Worm (Caenorhabditis elegans): ENCODE results near the gene ceh-49.

The ceh-49 gene

DNA sequence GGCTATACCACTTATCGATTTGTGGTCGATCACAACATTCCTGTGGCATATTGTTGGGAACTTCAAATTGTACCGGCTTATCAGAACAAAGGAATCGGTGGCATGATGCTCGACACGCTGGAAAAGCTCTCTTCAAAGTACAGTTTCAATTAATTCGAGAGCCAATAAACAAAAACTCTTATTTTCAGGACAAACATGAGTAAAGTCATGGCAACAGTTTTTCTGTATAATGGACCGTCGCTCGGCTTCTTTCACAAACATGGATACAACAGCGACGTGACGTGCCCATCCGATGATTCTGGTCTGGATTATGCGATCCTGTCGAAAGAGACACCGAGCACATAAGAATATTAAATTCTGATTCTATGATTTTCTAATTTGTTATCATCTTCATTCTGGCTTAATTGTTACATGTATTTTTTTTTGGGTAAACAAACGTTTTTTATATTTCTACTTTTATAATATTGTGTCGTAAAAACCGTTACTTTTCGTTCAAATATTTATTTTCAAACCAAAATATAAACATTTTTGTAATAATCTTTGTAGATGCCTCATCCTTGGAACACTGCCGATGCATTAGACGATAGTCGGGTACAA lies 23.3 kb downstream of the ceh-49 start, which contains the start of gene smut-1:
TSS of gene smut-1 (plus strand) at position 547 of the 597 bp plus-strand sequence.
- TF ChIP-seq efl-1 (optimal IDR thresholded peaks at IDR 0.05) = no peak
- peak in 1 of 2 experiments; percentile 91 for TF ChIP-seq efl-1 (GFP tag; optimal IDR thresholded peaks at IDR 0.05 in 1 of 2)
- no peak for TF ChIP-seq hpl-2 (GFP tag; optimal IDR thresholded peaks at IDR 0.05)

- TF ChIP-seq fkh-8 (tag; optimal IDR thresholded peaks at IDR 0.05) = no peak
- TF ChIP-seq nhr-11 (tag; optimal IDR thresholded peaks at IDR 0.05) = no peak
- TF ChIP-seq jun-1 (tag; optimal IDR thresholded peaks at IDR 0.05) = no peak
- no peak for TF ChIP-seq sptf-1 (tag; optimal IDR thresholded peaks at IDR 0.05)
- peak; percentile 49 to 60 for TF ChIP-seq efl-1 (optimal IDR thresholded peaks at IDR 0.05)
- peak; percentile 41 to 63 for TF ChIP-seq efl-1 (GFP tag; optimal IDR thresholded peaks at IDR 0.05 in 1 of 2)
- TF ChIP-seq lsy-2 (tag; optimal IDR thresholded peaks at IDR 0.05) = peak; percentile 45 to 46
- TF ChIP-seq ceh-63 (GFP tag; optimal IDR thresholded peaks at IDR 0.05) = no peak
- no peak for TF ChIP-seq unc-30 (tag; optimal IDR thresholded peaks at IDR 0.05)
- TF ChIP-seq nhr-237 (tag; optimal IDR thresholded peaks at IDR 0.05) = no peak
- no peak for TF ChIP-seq ama-1 (optimal IDR thresholded peaks at IDR 0.05)
- TF ChIP-seq egl-13 (tag; optimal IDR thresholded peaks at IDR 0.05) = peak; percentile 9
- TF ChIP-seq dsc-1 (tag; optimal IDR thresholded peaks at IDR 0.05) = peak; percentile 30
- TF ChIP-seq F16B12.6 (tag; optimal IDR thresholded peaks at IDR 0.05) = peak; percentile 89
- no peak for TF ChIP-seq unc-86 (tag; optimal IDR thresholded peaks at IDR 0.05)
- peak; percentile 10 for TF ChIP-seq tbx-2 (tag; optimal IDR thresholded peaks at IDR 0.05)
- peak; percentile 67 for TF ChIP-seq mep-1 (tag; optimal IDR thresholded peaks at IDR 0.05)
- peak; percentile 40 to 57 for TF ChIP-seq lin-35 (GFP tag; optimal IDR thresholded peaks at IDR 0.05)
- TF ChIP-seq tlp-1 (tag; optimal IDR thresholded peaks at IDR 0.05) = no peak
- TF ChIP-seq pqm-1 (tag; optimal IDR thresholded peaks at IDR 0.05) = no peak
- TF ChIP-seq snu-23 (GFP tag; optimal IDR thresholded peaks at IDR 0.05) = peak; percentile 38
- no peak for TF ChIP-seq C04F5.9 (tag; optimal IDR thresholded peaks at IDR 0.05)
- peak; percentile 35 to 66 (median 66) for TF ChIP-seq dpl-1 (GFP tag; optimal IDR thresholded peaks at IDR 0.05)
- peak; percentile 29 for TF ChIP-seq nhr-20 (tag; optimal IDR thresholded peaks at IDR 0.05)
- TF ChIP-seq fos-1 (tag; optimal IDR thresholded peaks at IDR 0.05) = peak; percentile 15
- TF ChIP-seq nhr-85 (tag) = peak; percentile 43
- TF ChIP-seq nhr-28 (tag; optimal IDR thresholded peaks at IDR 0.05) = no peak
- TF ChIP-seq blmp-1 (tag; optimal IDR thresholded peaks at IDR 0.05) = peak; percentile 1
- no peak for TF ChIP-seq fkh-4 (tag; optimal IDR thresholded peaks at IDR 0.05; ENCODE audit: borderline replicate concordance)
- peak; percentile 39 for TF ChIP-seq swsn-7 (tag; optimal IDR thresholded peaks at IDR 0.05)
- TF ChIP-seq nhr-19 (GFP tag; conservative IDR thresholded peaks at IDR 0.05) = peak; percentile 11; the same call in 1 of the 2 replicates
- no peak for TF ChIP-seq sox-4 (tag; optimal IDR thresholded peaks at IDR 0.05)
- TF ChIP-seq elt-2 (tag; optimal IDR thresholded peaks at IDR 0.05) = peak; percentile 5
- no peak for TF ChIP-seq ceh-90 (tag; optimal IDR thresholded peaks at IDR 0.05)
- TF ChIP-seq elt-3 (tag; optimal IDR thresholded peaks at IDR 0.05) = no peak
- no peak for TF ChIP-seq efl-3 (GFP tag; optimal IDR thresholded peaks at IDR 0.05)
- TF ChIP-seq mdl-1 (tag; optimal IDR thresholded peaks at IDR 0.05) = no peak
- no peak for TF ChIP-seq zag-1 (tag; optimal IDR thresholded peaks at IDR 0.05)
- TF ChIP-seq ceh-88 (GFP tag; IDR thresholded peaks at IDR 0.05) = no peak
- TF ChIP-seq Y116A8C.19 (tag; optimal IDR thresholded peaks at IDR 0.05; ENCODE audit: borderline replicate concordance) = no peak
- peak; percentile 94 for TF ChIP-seq xbp-1 (tag; optimal IDR thresholded peaks at IDR 0.05)
- TF ChIP-seq C16A3.4 (tag; optimal IDR thresholded peaks at IDR 0.05) = no peak
- TF ChIP-seq skn-1 (tag; optimal IDR thresholded peaks at IDR 0.05) = no peak
- no peak for TF ChIP-seq nhr-77 (tag; optimal IDR thresholded peaks at IDR 0.05)
- no peak for TF ChIP-seq hpl-2 (GFP tag; optimal IDR thresholded peaks at IDR 0.05)
- TF ChIP-seq C34B4.2 (tag; optimal IDR thresholded peaks at IDR 0.05) = no peak
- TF ChIP-seq mab-9 (GFP tag; IDR thresholded peaks at IDR 0.05) = no peak
- TF ChIP-seq fkh-10 (GFP tag; optimal IDR thresholded peaks at IDR 0.05) = no peak
- TF ChIP-seq ces-1 (GFP tag; optimal IDR thresholded peaks at IDR 0.05) = no peak
- no peak for TF ChIP-seq unc-62 (GFP tag; optimal IDR thresholded peaks at IDR 0.05)
- no peak for TF ChIP-seq hlh-17 (GFP tag; optimal IDR thresholded peaks at IDR 0.05; ENCODE audit: borderline replicate concordance)
- TF ChIP-seq rnt-1 (tag; optimal IDR thresholded peaks at IDR 0.05) = no peak
Observed at ce11 chrV:6095829-6096228, 24.2 kb downstream of the ceh-49 start, which contains the start of gene Y38A10A.7. Y38A10A.7 (plus strand) TSS chrV:6096197.
